Fruit fly (Drosophila melanogaster) whole organism, embryonic: ENCODE results near the gene Gip.

Source experiments
- Atf3 ChIP-seq: fragments of 200-800 bp; sonication (Bioruptor generic); optimal IDR thresholded peaks from 3 replicates; lab custom pipeline; 2016; ENCODE audit warnings: missing biosample characterization, missing genetic modification characterization
- Bdp1 ChIP-seq: fragments of 200-800 bp; sonication (Bioruptor generic); optimal IDR thresholded peaks from 3 replicates; lab custom pipeline; 2016; ENCODE audit warnings: missing biosample characterization, missing genetic modification characterization
- Bgb ChIP-seq: fragments of 200-800 bp; sonication (Bioruptor generic); IDR thresholded peaks from 2 replicates; pipeline ENCODE4 v1.3.6; 2022; ENCODE audit warnings: missing biosample characterization, missing genetic modification characterization; ENCODE audit not compliant: partially characterized antibody
- Blimp-1 ChIP-seq: fragments of 200-800 bp; sonication (Bioruptor generic); optimal IDR thresholded peaks from 3 replicates; lab custom pipeline; 2018; ENCODE audit warnings: missing biosample characterization, missing genetic modification characterization, mild to moderate bottlenecking, moderate library complexity, missing genetic modification reagents
- Bteb2 ChIP-seq: fragments of 200-800 bp; sonication (Bioruptor generic); optimal IDR thresholded peaks from 2 replicates; lab custom pipeline; 2016; ENCODE audit warnings: missing biosample characterization, missing genetic modification characterization
- CG10209 ChIP-seq: fragments of 200-800 bp; sonication (Bioruptor generic); optimal IDR thresholded peaks from 3 replicates; lab custom pipeline; 2017; ENCODE audit warnings: missing biosample characterization, mild to moderate bottlenecking, missing genetic modification characterization, missing genetic modification reagents
- CG10431 ChIP-seq: fragments of 200-800 bp; sonication (Bioruptor generic); optimal IDR thresholded peaks from 3 replicates; lab custom pipeline; 2018; ENCODE audit warnings: missing biosample characterization, mild to moderate bottlenecking, missing genetic modification characterization
- CG11504 ChIP-seq: fragments of 200-800 bp; sonication (Bioruptor generic); optimal IDR thresholded peaks from 3 replicates; lab custom pipeline; 2019; ENCODE audit warnings: missing biosample characterization, mild to moderate bottlenecking, missing genetic modification characterization, moderate library complexity
- CG13775 ChIP-seq: fragments of 200-800 bp; sonication (Bioruptor generic); optimal IDR thresholded peaks from 3 replicates; lab custom pipeline; 2017; ENCODE audit warnings: missing biosample characterization, mild to moderate bottlenecking, missing genetic modification characterization
- CG15269 ChIP-seq: fragments of 200-800 bp; sonication (Bioruptor generic); optimal IDR thresholded peaks from 2 replicates; lab custom pipeline; 2018; ENCODE audit warnings: missing biosample characterization, mild to moderate bottlenecking, missing genetic modification characterization, moderate library complexity
- CG1603 ChIP-seq: fragments of 200-800 bp; sonication (Bioruptor generic); optimal IDR thresholded peaks from 2 replicates; lab custom pipeline; 2019; ENCODE audit warnings: missing biosample characterization, mild to moderate bottlenecking, missing genetic modification characterization, moderate library complexity
- CG17359 ChIP-seq: fragments of 200-800 bp; sonication (Bioruptor generic); optimal IDR thresholded peaks from 3 replicates; lab custom pipeline; 2018; ENCODE audit warnings: missing biosample characterization, mild to moderate bottlenecking, missing genetic modification characterization, moderate library complexity
- CG17612 ChIP-seq: fragments of 200-800 bp; sonication (Bioruptor generic); IDR thresholded peaks from 2 replicates; pipeline ENCODE4 v1.3.6; 2022; ENCODE audit warnings: missing biosample characterization, missing genetic modification characterization
- CG2678 ChIP-seq: fragments of 200-800 bp; sonication (Bioruptor generic); optimal IDR thresholded peaks from 3 replicates; lab custom pipeline; 2019; ENCODE audit warnings: missing biosample characterization, mild to moderate bottlenecking, missing genetic modification characterization, moderate library complexity
- CG32772 ChIP-seq: fragments of 200-800 bp; sonication (Bioruptor generic); IDR thresholded peaks from 2 replicates; pipeline ENCODE4 v1.3.6; 2022; ENCODE audit warnings: missing biosample characterization, missing genetic modification characterization
- CG33213 ChIP-seq: fragments of 200-800 bp; sonication (Bioruptor generic); optimal IDR thresholded peaks from 3 replicates; lab custom pipeline; 2016; ENCODE audit warnings: missing biosample characterization, missing genetic modification characterization
- CG4404 ChIP-seq: fragments of 200-800 bp; sonication (Bioruptor generic); IDR thresholded peaks from 2 replicates; pipeline ENCODE4 v1.3.6; 2022; ENCODE audit warnings: missing biosample characterization, missing genetic modification characterization
- CG6854 ChIP-seq: fragments of 200-800 bp; sonication (Bioruptor generic); optimal IDR thresholded peaks from 3 replicates; lab custom pipeline; 2017; ENCODE audit warnings: missing biosample characterization, mild to moderate bottlenecking, missing genetic modification characterization
- CG7839 ChIP-seq: fragments of 200-800 bp; sonication (Bioruptor generic); optimal IDR thresholded peaks from 3 replicates; lab custom pipeline; 2018; ENCODE audit warnings: missing biosample characterization, mild to moderate bottlenecking, missing genetic modification characterization, moderate library complexity
- CG7987 ChIP-seq: fragments of 200-800 bp; sonication (Bioruptor generic); optimal IDR thresholded peaks from 2 replicates; lab custom pipeline; 2018; ENCODE audit warnings: missing biosample characterization, mild to moderate bottlenecking, missing genetic modification characterization, moderate library complexity
- CG9437 ChIP-seq: fragments of 200-800 bp; sonication (Bioruptor generic); optimal IDR thresholded peaks from 2 replicates; lab custom pipeline; 2018; ENCODE audit warnings: missing biosample characterization, mild to moderate bottlenecking, missing genetic modification characterization
- D ChIP-seq, 2 experiments: fragments of 200-800 bp in 1 of 2; fragments of >200 bp in 1 of 2; sonication (Bioruptor generic) in 1 of 2; optimal IDR thresholded peaks; 2 replicates in 1 of 2; 3 replicates in 1 of 2; lab custom pipeline; 2017; ENCODE audit warnings: mild to moderate bottlenecking in 1 of 2, missing biosample characterization in 1 of 2, missing genetic modification characterization in 1 of 2, missing genetic modification reagents in 1 of 2
- Dek ChIP-seq: fragments of 200-800 bp; sonication (Bioruptor generic); optimal IDR thresholded peaks from 3 replicates; lab custom pipeline; 2019; ENCODE audit warnings: missing biosample characterization, mild to moderate bottlenecking, missing genetic modification characterization, moderate library complexity
- Dp ChIP-seq: fragments of 200-800 bp; sonication (Bioruptor generic); optimal IDR thresholded peaks from 2 replicates; lab custom pipeline; 2018; ENCODE audit warnings: missing biosample characterization, mild to moderate bottlenecking, missing genetic modification characterization, moderate library complexity
- Elba2 ChIP-seq: fragments of 200-800 bp; sonication (Bioruptor generic); optimal IDR thresholded peaks from 3 replicates; lab custom pipeline; 2016; ENCODE audit warnings: missing biosample characterization, missing genetic modification characterization
- Ets65A ChIP-seq: fragments of 200-800 bp; sonication (Bioruptor generic); peaks from one replicate; lab custom pipeline; 2016; ENCODE audit warnings: missing biosample characterization, missing genetic modification characterization
- HLH54F ChIP-seq: fragments of 200-800 bp; sonication (Bioruptor generic); optimal IDR thresholded peaks from 3 replicates; lab custom pipeline; 2016; ENCODE audit warnings: missing biosample characterization, missing genetic modification characterization
- Jarid2 ChIP-seq: fragments of 200-800 bp; sonication (Bioruptor generic); optimal IDR thresholded peaks from 3 replicates; lab custom pipeline; 2017; ENCODE audit warnings: mild to moderate bottlenecking, missing biosample characterization, missing genetic modification reagents, missing genetic modification characterization
- Lpt ChIP-seq: fragments of >200 bp; optimal IDR thresholded peaks from 2 replicates; lab custom pipeline; 2018; ENCODE audit warnings: missing biosample characterization, missing genetic modification characterization
- NfI ChIP-seq: fragments of 200-800 bp; sonication (Bioruptor generic); optimal IDR thresholded peaks from 3 replicates; lab custom pipeline; 2018; ENCODE audit warnings: missing biosample characterization, mild to moderate bottlenecking, missing genetic modification characterization, moderate library complexity
- PHDP ChIP-seq: fragments of 200-800 bp; sonication (Bioruptor generic); optimal IDR thresholded peaks from 3 replicates; lab custom pipeline; 2018; ENCODE audit warnings: missing biosample characterization, mild to moderate bottlenecking, missing genetic modification characterization, moderate library complexity
- Sry-β ChIP-seq: fragments of 200-800 bp; sonication (Bioruptor generic); optimal IDR thresholded peaks from 2 replicates; lab custom pipeline; 2018; ENCODE audit warnings: missing biosample characterization, mild to moderate bottlenecking, missing genetic modification characterization, moderate library complexity
- TFAM ChIP-seq: fragments of 200-800 bp; sonication (Bioruptor generic); optimal IDR thresholded peaks from 2 replicates; lab custom pipeline; 2017; ENCODE audit warnings: missing biosample characterization, missing genetic modification characterization, inconsistent platforms
- Taf1 ChIP-seq: fragments of 200-800 bp; sonication (Bioruptor generic); IDR thresholded peaks from 2 replicates; pipeline ENCODE4 v1.3.6; 2022; ENCODE audit warnings: missing biosample characterization, missing genetic modification characterization
- ase ChIP-seq: fragments of 200-800 bp; sonication (Bioruptor generic); IDR thresholded peaks from 3 replicates; pipeline ENCODE4 v1.3.6; 2022; ENCODE audit warnings: missing biosample characterization, missing genetic modification characterization
- bbx ChIP-seq: fragments of 200-800 bp; sonication (Bioruptor generic); IDR thresholded peaks from 2 replicates; pipeline ENCODE4 v1.3.6; 2022; ENCODE audit warnings: missing biosample characterization, missing genetic modification characterization; ENCODE audit not compliant: partially characterized antibody
- cwo ChIP-seq: fragments of 200-800 bp; sonication (Bioruptor generic); optimal IDR thresholded peaks from 3 replicates; lab custom pipeline; 2017; ENCODE audit warnings: missing biosample characterization, missing genetic modification characterization, mild to moderate bottlenecking, moderate library complexity, missing genetic modification reagents
- da ChIP-seq: fragments of 200-800 bp; sonication (Bioruptor generic); optimal IDR thresholded peaks from 2 replicates; lab custom pipeline; 2016; ENCODE audit warnings: missing biosample characterization, missing genetic modification characterization
- dysf ChIP-seq: fragments of 200-800 bp; sonication (Bioruptor generic); IDR thresholded peaks from 3 replicates; pipeline ENCODE4 v1.3.6; 2022; ENCODE audit warnings: missing biosample characterization, missing genetic modification characterization
- fd102C ChIP-seq: fragments of 200-800 bp; sonication (Bioruptor generic); optimal IDR thresholded peaks from 2 replicates; lab custom pipeline; 2018; ENCODE audit warnings: missing biosample characterization, mild to moderate bottlenecking, missing genetic modification characterization, moderate library complexity
- gem ChIP-seq: fragments of 200-800 bp; sonication (Bioruptor generic); optimal IDR thresholded peaks from 2 replicates; lab custom pipeline; 2019; ENCODE audit warnings: missing biosample characterization, mild to moderate bottlenecking, missing genetic modification characterization, moderate library complexity
- grn ChIP-seq: fragments of 200-800 bp; sonication (Bioruptor generic); optimal IDR thresholded peaks from 3 replicates; lab custom pipeline; 2017; ENCODE audit warnings: missing biosample characterization, missing genetic modification characterization
- lab ChIP-seq: fragments of 200-800 bp; sonication (Bioruptor generic); optimal IDR thresholded peaks from 3 replicates; lab custom pipeline; 2017; ENCODE audit warnings: missing biosample characterization, missing genetic modification characterization, mild to moderate bottlenecking, moderate library complexity, missing genetic modification reagents
- salm ChIP-seq: fragments of 200-800 bp; sonication (Bioruptor generic); optimal IDR thresholded peaks from 2 replicates; lab custom pipeline; 2018; ENCODE audit warnings: missing biosample characterization, mild to moderate bottlenecking, missing genetic modification characterization
- schlank ChIP-seq: fragments of 200-800 bp; sonication (Bioruptor generic); optimal IDR thresholded peaks from 2 replicates; lab custom pipeline; 2018; ENCODE audit warnings: missing biosample characterization, mild to moderate bottlenecking, missing genetic modification characterization
- sens ChIP-seq: fragments of 200-800 bp; sonication (Bioruptor generic); peaks from one replicate; lab custom pipeline; 2016; ENCODE audit warnings: missing biosample characterization, missing genetic modification characterization
- sens-2 ChIP-seq: fragments of 200-800 bp; sonication (Bioruptor generic); IDR thresholded peaks from 2 replicates; pipeline ENCODE4 v1.3.6; 2022; ENCODE audit warnings: missing biosample characterization, missing genetic modification characterization
- shn ChIP-seq: fragments of 200-800 bp; sonication (Bioruptor generic); optimal IDR thresholded peaks from 3 replicates; lab custom pipeline; 2016; ENCODE audit warnings: missing biosample characterization, missing genetic modification characterization
- unpg ChIP-seq: fragments of 200-800 bp; sonication (Bioruptor generic); optimal IDR thresholded peaks from 3 replicates; lab custom pipeline; 2018; ENCODE audit warnings: missing biosample characterization, mild to moderate bottlenecking, missing genetic modification characterization, moderate library complexity

The Gip gene

DNA sequence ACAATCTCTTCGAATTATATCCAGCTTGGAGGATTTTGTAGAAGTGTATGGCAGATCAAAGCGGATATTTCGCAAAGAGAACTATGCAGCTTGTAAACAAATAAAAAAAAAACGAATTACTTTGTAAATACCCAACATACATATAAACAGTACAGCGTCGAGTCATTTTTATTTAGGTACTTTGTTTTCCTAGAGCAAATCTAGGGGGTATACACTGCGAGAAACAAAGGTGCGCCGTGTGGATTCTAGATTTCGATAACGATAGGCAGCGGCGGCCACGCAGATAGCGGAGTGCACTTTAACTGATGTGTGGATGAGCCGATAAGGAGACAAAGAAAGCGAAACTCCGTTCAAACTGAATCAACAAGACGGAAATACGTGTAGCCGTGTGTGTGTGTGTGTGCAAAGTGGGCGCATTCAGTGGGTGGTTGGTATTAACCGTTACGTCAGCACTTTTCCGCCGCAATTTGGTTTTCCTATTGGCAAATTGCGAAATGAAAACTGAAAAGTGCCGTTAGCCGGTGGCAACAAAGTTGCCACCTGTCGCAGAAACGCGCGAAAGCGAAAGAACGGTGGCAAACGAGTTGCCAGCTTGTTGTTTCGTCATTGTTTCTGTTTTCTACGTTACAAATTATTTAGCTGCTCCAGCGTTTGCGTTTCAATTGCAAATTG is 35.0 kb upstream of the Gip start (continued):
- peak; percentile 21 for TF ChIP-seq unpg (GFP tag; lab: Kevin White, UChicago)
- no peak for TF ChIP-seq Sry-β (GFP tag; lab: Kevin White, UChicago)
- no peak for TF ChIP-seq CG10431 (GFP tag; lab: Kevin White, UChicago)
- peak; percentile 57 for TF ChIP-seq sens (GFP tag; lab: Kevin White, UChicago)
- TF ChIP-seq Bdp1 (GFP tag; lab: Kevin White, UChicago) = no peak
- peak; percentile 6; the same call in 1 of the 2 replicates for TF ChIP-seq bbx (GFP tag; lab: Robert Waterston, UW)
- peak; percentile 43 for TF ChIP-seq Ets65A (GFP tag; lab: Kevin White, UChicago)
- TF ChIP-seq NfI (GFP tag; lab: Kevin White, UChicago) = no peak
- TF ChIP-seq gem (tag; lab: Kevin White, UChicago) = peak; percentile 14
- TF ChIP-seq grn (GFP tag; lab: Kevin White, UChicago) = peak; percentile 63
- no peak for TF ChIP-seq CG10209
- no peak for TF ChIP-seq CG15269 (tag; lab: Kevin White, UChicago)
- TF ChIP-seq Atf3 = no peak
- no peak for TF ChIP-seq CG11504 (tag; lab: Kevin White, UChicago)
- TF ChIP-seq CG7839 (tag; lab: Kevin White, UChicago) = no peak
- no peak for TF ChIP-seq PHDP (tag; lab: Kevin White, UChicago)
- TF ChIP-seq CG1603 (tag; lab: Kevin White, UChicago) = peak; percentile 22
- TF ChIP-seq CG7987 (GFP tag; lab: Kevin White, UChicago) = no peak
- TF ChIP-seq dysf (GFP tag; lab: Robert Waterston, UW) = no peak
- peak; percentile 96 for TF ChIP-seq Elba2
- no peak for TF ChIP-seq shn
- TF ChIP-seq CG9437 = no peak
- TF ChIP-seq CG33213 (GFP tag; lab: Kevin White, UChicago) = no peak
- no peak for TF ChIP-seq CG32772 (GFP tag; lab: Robert Waterston, UW)
- no peak for TF ChIP-seq Taf1 (GFP tag; lab: Robert Waterston, UW)
- no peak for TF ChIP-seq CG17359 (tag; lab: Kevin White, UChicago)
- TF ChIP-seq ase (GFP tag; lab: Robert Waterston, UW) = no peak
- peak; percentile 3 for TF ChIP-seq CG2678 (tag; lab: Kevin White, UChicago)
- TF ChIP-seq TFAM (GFP tag; lab: Kevin White, UChicago) = no peak
- peak; percentile 19 for TF ChIP-seq Blimp-1 (GFP tag; lab: Kevin White, UChicago)
- no peak for TF ChIP-seq Dp (GFP tag; lab: Kevin White, UChicago)
- TF ChIP-seq da (GFP tag; lab: Kevin White, UChicago) = no peak
- no peak for TF ChIP-seq cwo
- TF ChIP-seq Bteb2 = no peak
- TF ChIP-seq Lpt (GFP tag; lab: Kevin White, UChicago) = no peak
- TF ChIP-seq CG13775 (GFP tag; lab: Kevin White, UChicago) = no peak
- no peak for TF ChIP-seq schlank (tag; lab: Kevin White, UChicago)
- no peak for TF ChIP-seq Bgb
- no peak for TF ChIP-seq sens-2 (GFP tag; lab: Robert Waterston, UW)
- no peak for TF ChIP-seq CG6854 (GFP tag; lab: Kevin White, UChicago)
- peak; percentile 20 for TF ChIP-seq lab (GFP tag; lab: Kevin White, UChicago)
- TF ChIP-seq CG4404 (GFP tag; lab: Robert Waterston, UW) = no peak
- no peak for TF ChIP-seq Dek (tag; lab: Kevin White, UChicago)
- TF ChIP-seq HLH54F (GFP tag; lab: Kevin White, UChicago) = no peak
- no peak for TF ChIP-seq salm
- TF ChIP-seq Jarid2 (GFP tag; lab: Kevin White, UChicago) = no peak
- no peak for TF ChIP-seq D (optimal IDR thresholded peaks at IDR 0.05; lab: Kevin White, UChicago)
- peak; percentile 7 for TF ChIP-seq D (GFP tag; optimal IDR thresholded peaks at IDR 0.05; lab: Kevin White, UChicago)
- no peak for TF ChIP-seq fd102C (GFP tag; lab: Kevin White, UChicago)
- no peak for TF ChIP-seq CG17612 (GFP tag; lab: Robert Waterston, UW)
